Fruit fly (Drosophila melanogaster): ENCODE results near the gene CG9593.

Gene CG9593

dm6 chr3R:15803502-15804461 is 1.7 kb downstream of the CG9593 start, which contains the start of gene alpha-Man-IIb:
TSS of gene alpha-Man-IIb (plus strand) at chr3R:15804248.
- TF ChIP-seq CG33213 (GFP tag; optimal IDR thresholded peaks at IDR 0.05), result peak; percentile 42
- TF ChIP-seq bigmax (GFP tag; optimal IDR thresholded peaks at IDR 0.05), result peak; percentile 28
- TF ChIP-seq Nf-YC (tag; optimal IDR thresholded peaks at IDR 0.05), result peak; percentile 35
- peak; percentile 39; the same call in 1 of the 3 replicates for TF ChIP-seq Mrtf (GFP tag; IDR thresholded peaks at IDR 0.05)
- TF ChIP-seq CG12659 (GFP tag; optimal IDR thresholded peaks at IDR 0.05), result peak; percentile 77
- TF ChIP-seq E2f2 (GFP tag; IDR thresholded peaks at IDR 0.05), result peak; percentile 93
- TF ChIP-seq Dip3 (GFP tag; optimal IDR thresholded peaks at IDR 0.05), result no peak
- peak; percentile 34 for TF ChIP-seq CoRest (tag; optimal IDR thresholded peaks at IDR 0.05)
- TF ChIP-seq CG34376 (GFP tag; optimal IDR thresholded peaks at IDR 0.05), result peak; percentile 29
- peak; percentile 66 for TF ChIP-seq tna (GFP tag; IDR thresholded peaks at IDR 0.05; ENCODE audit: partially characterized antibody)
- TF ChIP-seq CG13775 (GFP tag; optimal IDR thresholded peaks at IDR 0.05), result peak; percentile 8
- no peak for TF ChIP-seq Stat92E (GFP tag; optimal IDR thresholded peaks at IDR 0.05)
- TF ChIP-seq CG10321 (GFP tag; IDR thresholded peaks at IDR 0.05), result no peak
- TF ChIP-seq CG11560 (tag; IDR thresholded peaks at IDR 0.05), result peak; percentile 98
- peak; percentile 4 to 33 for TF ChIP-seq bsh (GFP tag; optimal IDR thresholded peaks at IDR 0.05)
- peak; percentile 30 for TF ChIP-seq ems (GFP tag; optimal IDR thresholded peaks at IDR 0.05)
- peak in 1 of 2 experiments; percentile 52 for TF ChIP-seq Hr51 (GFP tag; optimal IDR thresholded peaks at IDR 0.05)
- peak; percentile 69 for TF ChIP-seq nerfin-2 (GFP tag; IDR thresholded peaks at IDR 0.05; ENCODE audit: partially characterized antibody)
- TF ChIP-seq Dref (GFP tag; IDR thresholded peaks at IDR 0.05), result peak; percentile 62
- peak; percentile 4 for TF ChIP-seq Fer1 (GFP tag; optimal IDR thresholded peaks at IDR 0.05)
- peak; percentile 89 for TF ChIP-seq sna (GFP tag; IDR thresholded peaks at IDR 0.05; ENCODE audit: partially characterized antibody)
- peak; percentile 48 for TF ChIP-seq CG14710 (tag; optimal IDR thresholded peaks at IDR 0.05)
- TF ChIP-seq oc (tag; optimal IDR thresholded peaks at IDR 0.05), result peak; percentile 28
- TF ChIP-seq HLH3B (GFP tag; IDR thresholded peaks at IDR 0.05), result peak; percentile 17; the same call in 1 of the 2 replicates
- TF ChIP-seq CHES-1-like (GFP tag; optimal IDR thresholded peaks at IDR 0.05), result peak; percentile 19
- TF ChIP-seq CG2712 (tag; optimal IDR thresholded peaks at IDR 0.05), result peak; percentile 8
- TF ChIP-seq Xrp1 (GFP tag; IDR thresholded peaks at IDR 0.05), result peak; percentile 19; the same call in 1 of the 2 replicates
- peak; percentile 9 for TF ChIP-seq Hsf (GFP tag; optimal IDR thresholded peaks at IDR 0.05)
- peak; percentile 85 for TF ChIP-seq Ets65A (GFP tag)
- peak; percentile 45 for TF ChIP-seq nmo (GFP tag; optimal IDR thresholded peaks at IDR 0.05)
- TF ChIP-seq CG14965 (GFP tag; optimal IDR thresholded peaks at IDR 0.05; ENCODE audit: borderline replicate concordance), result no peak
- TF ChIP-seq nom (GFP tag; optimal IDR thresholded peaks at IDR 0.05), result peak; percentile 17
- peak; percentile 88 for TF ChIP-seq unc-4 (GFP tag; IDR thresholded peaks at IDR 0.05; ENCODE audit: partially characterized antibody)
- TF ChIP-seq Doc3 (GFP tag; IDR thresholded peaks at IDR 0.05; ENCODE audit: partially characterized antibody), result peak; percentile 92
- TF ChIP-seq CG11456 (GFP tag; IDR thresholded peaks at IDR 0.05), result peak; percentile 23; the same call in 1 of the 3 replicates
- no peak for TF ChIP-seq CG15479 (GFP tag; optimal IDR thresholded peaks at IDR 0.05)
- peak; percentile 51; the same call in 1 of the 3 replicates for TF ChIP-seq otp (GFP tag; IDR thresholded peaks at IDR 0.05)
- TF ChIP-seq Mes4 (GFP tag; optimal IDR thresholded peaks at IDR 0.05), result no peak
- peak; percentile 50; the same call in 1 of the 3 replicates for TF ChIP-seq CG6791 (GFP tag; IDR thresholded peaks at IDR 0.05; ENCODE audit: partially characterized antibody)
- TF ChIP-seq CG2120 (GFP tag; optimal IDR thresholded peaks at IDR 0.05), result peak; percentile 9
- no peak for TF ChIP-seq CG9932 (GFP tag; IDR thresholded peaks at IDR 0.05)
- TF ChIP-seq Scr (GFP tag; IDR thresholded peaks at IDR 0.05; ENCODE audit: partially characterized antibody), result peak; percentile 89
- TF ChIP-seq ranshi (GFP tag; IDR thresholded peaks at IDR 0.05), result no peak
- peak in 1 of 2 experiments; percentile 5 for TF ChIP-seq insv (GFP tag; optimal IDR thresholded peaks at IDR 0.05)
- peak; percentile 47 for TF ChIP-seq sob (GFP tag; IDR thresholded peaks at IDR 0.05)
- peak; percentile 15; the same call in 1 of the 3 replicates for TF ChIP-seq row (GFP tag; IDR thresholded peaks at IDR 0.05)
